Worm (Caenorhabditis elegans) whole organism, young adult: ENCODE data around the gene sna-2.

Experiments used
- ama-1 ChIP-seq, 3 experiments: fragments of 150-350 bp in 1 of 3; sonication (generic microtip) in 2 of 3; optimal IDR thresholded peaks; 2 replicates each; lab custom pipeline; 2014 to 2018; ENCODE audit warnings: missing biosample characterization in 2 of 3, missing genetic modification characterization in 2 of 3, missing genetic modification reagents in 2 of 3
- aptf-3 ChIP-seq: fragments of 200-800 bp; sonication (Bioruptor generic); IDR thresholded peaks from 2 replicates; pipeline ENCODE4 v1.3.6; 2022; ENCODE audit warnings: missing genetic modification characterization, missing compliant biosample characterization
- ceh-40 ChIP-seq: fragments of 200-800 bp; sonication (Bioruptor generic); IDR thresholded peaks from 2 replicates; pipeline ENCODE4 v1.3.6; 2022; ENCODE audit warnings: missing genetic modification characterization, missing compliant biosample characterization
- ets-4 ChIP-seq: fragments of 200-800 bp; sonication (Bioruptor generic); optimal IDR thresholded peaks from 2 replicates; lab custom pipeline; 2018; ENCODE audit warnings: mild to moderate bottlenecking, missing genetic modification characterization, missing compliant biosample characterization
- mcd-1 ChIP-seq: fragments of 200-800 bp; sonication (Bioruptor generic); IDR thresholded peaks from 2 replicates; pipeline ENCODE4 v1.3.6; 2022; ENCODE audit warnings: missing genetic modification reagents, missing genetic modification characterization, missing compliant biosample characterization
- nfya-1 ChIP-seq: sonication (generic microtip); optimal IDR thresholded peaks from 2 replicates; lab custom pipeline; 2017; ENCODE audit warnings: antibody characterized with exemption, missing compliant biosample characterization, missing genetic modification characterization, borderline replicate concordance; ENCODE audit not compliant: insufficient read depth
- rec-8 ChIP-seq, 2 experiments: sonication (generic microtip); optimal IDR thresholded peaks; 2 replicates each; lab custom pipeline; 2016; ENCODE audit warnings: mild to moderate bottlenecking in 2 of 2, missing genetic modification characterization in 2 of 2, missing genetic modification reagents in 2 of 2, missing genotype in 2 of 2, missing biosample characterization in 1 of 2, missing compliant biosample characterization in 1 of 2, moderate library complexity in 1 of 2
- snpc-4 ChIP-seq, 5 experiments: fragments of 150-350 bp in 1 of 5; sonication (generic microtip) in 4 of 5; optimal IDR thresholded peaks; 2 replicates each; lab custom pipeline; 2014 to 2018; ENCODE audit warnings: missing genetic modification characterization in 5 of 5, missing biosample characterization in 3 of 5, antibody characterized with exemption in 2 of 5, mild to moderate bottlenecking in 2 of 5, missing compliant biosample characterization in 2 of 5, missing genotype in 2 of 5, moderate library complexity in 2 of 5, missing genetic modification reagents in 1 of 5
- tbp1 ChIP-seq: fragments of 200-800 bp; sonication (Bioruptor generic); optimal IDR thresholded peaks from 2 replicates; lab custom pipeline; 2018; ENCODE audit warnings: mild to moderate bottlenecking, missing genetic modification characterization, missing compliant biosample characterization

- TF ChIP-seq rec-8 (tag; optimal IDR thresholded peaks at IDR 0.05; lab: Kevin White, UChicago), result no peak
- no peak for TF ChIP-seq ama-1 (optimal IDR thresholded peaks at IDR 0.05; lab: Kevin White, UChicago)
- no peak for TF ChIP-seq ama-1 (GFP tag; optimal IDR thresholded peaks at IDR 0.05; lab: Kevin White, UChicago)
- no peak for TF ChIP-seq mcd-1
- TF ChIP-seq snpc-4 (GFP tag; optimal IDR thresholded peaks at IDR 0.05; lab: Kevin White, UChicago), result no peak
- TF ChIP-seq snpc-4 (tag; optimal IDR thresholded peaks at IDR 0.05; lab: Kevin White, UChicago), result no peak
- TF ChIP-seq aptf-3, result no peak
- no peak for TF ChIP-seq tbp1 (GFP tag; lab: Kevin White, UChicago)
- TF ChIP-seq ets-4 (GFP tag; lab: Kevin White, UChicago), result no peak
- no peak for TF ChIP-seq nfya-1 (tag; lab: Kevin White, UChicago)
- TF ChIP-seq ceh-40 (GFP tag; lab: Robert Waterston, UW), result no peak
Observed at ce11 chrIV:9796494-9796893, 19.1 kb upstream of the sna-2 start, which contains the start of gene pis-1.
